Fruit fly (Drosophila melanogaster) whole organism, embryonic: Measurements from ENCODE around the gene CG6479.

Source experiments
- B-H2 ChIP-seq: fragments of 200-800 bp; sonication (Bioruptor generic); optimal IDR thresholded peaks from 2 replicates; lab custom pipeline; 2018; ENCODE audit warnings: missing biosample characterization, mild to moderate bottlenecking, missing genetic modification characterization
- BEAF-32 ChIP-seq: fragments of 200-800 bp; sonication (Bioruptor generic); optimal IDR thresholded peaks from 3 replicates; lab custom pipeline; 2017; ENCODE audit warnings: missing biosample characterization, missing genetic modification characterization, mild to moderate bottlenecking, moderate library complexity, missing genetic modification reagents
- Bdp1 ChIP-seq: fragments of 200-800 bp; sonication (Bioruptor generic); optimal IDR thresholded peaks from 3 replicates; lab custom pipeline; 2016; ENCODE audit warnings: missing biosample characterization, missing genetic modification characterization
- CG11504 ChIP-seq: fragments of 200-800 bp; sonication (Bioruptor generic); optimal IDR thresholded peaks from 3 replicates; lab custom pipeline; 2019; ENCODE audit warnings: missing biosample characterization, mild to moderate bottlenecking, missing genetic modification characterization, moderate library complexity
- CG12299 ChIP-seq: fragments of 200-800 bp; sonication (Bioruptor generic); optimal IDR thresholded peaks from 2 replicates; lab custom pipeline; 2018; ENCODE audit warnings: missing biosample characterization, mild to moderate bottlenecking, missing genetic modification characterization
- CG12769 ChIP-seq: fragments of 200-800 bp; sonication (Bioruptor generic); optimal IDR thresholded peaks from 2 replicates; lab custom pipeline; 2019; ENCODE audit warnings: missing biosample characterization, mild to moderate bottlenecking, missing genetic modification characterization, moderate library complexity
- CG13424 ChIP-seq: fragments of 200-800 bp; sonication (Bioruptor generic); optimal IDR thresholded peaks from 2 replicates; lab custom pipeline; 2019; ENCODE audit warnings: missing biosample characterization, mild to moderate bottlenecking, missing genetic modification characterization, moderate library complexity
- CG14441 ChIP-seq: fragments of 200-800 bp; sonication (Bioruptor generic); IDR thresholded peaks from 2 replicates; pipeline ENCODE4 v1.3.6; 2022; ENCODE audit warnings: missing biosample characterization, missing genetic modification characterization
- CG17385 ChIP-seq: fragments of 200-800 bp; sonication (Bioruptor generic); optimal IDR thresholded peaks from 3 replicates; lab custom pipeline; 2018; ENCODE audit warnings: missing biosample characterization, mild to moderate bottlenecking, missing genetic modification characterization
- CG17829 ChIP-seq: fragments of 200-800 bp; optimal IDR thresholded peaks from 2 replicates; lab custom pipeline; 2019; ENCODE audit warnings: missing biosample characterization, mild to moderate bottlenecking, missing genetic modification characterization, moderate library complexity
- CG2712 ChIP-seq: fragments of 200-800 bp; optimal IDR thresholded peaks from 3 replicates; lab custom pipeline; 2019; ENCODE audit warnings: missing biosample characterization, mild to moderate bottlenecking, missing genetic modification characterization, moderate library complexity
- CG2889 ChIP-seq: fragments of 200-800 bp; sonication (Bioruptor generic); IDR thresholded peaks from 3 replicates; pipeline ENCODE4 v1.3.6; 2022; ENCODE audit warnings: missing biosample characterization, missing genetic modification characterization
- CG31441 ChIP-seq: fragments of 200-800 bp; sonication (Bioruptor generic); IDR thresholded peaks from 2 replicates; pipeline ENCODE4 v1.3.6; 2022; ENCODE audit warnings: missing biosample characterization, missing genetic modification characterization
- CG34376 ChIP-seq: fragments of 200-800 bp; sonication (Bioruptor generic); optimal IDR thresholded peaks from 2 replicates; lab custom pipeline; 2018; ENCODE audit warnings: missing biosample characterization, mild to moderate bottlenecking, missing genetic modification characterization
- CG34422 ChIP-seq: fragments of 200-800 bp; sonication (Bioruptor generic); IDR thresholded peaks from 3 replicates; pipeline ENCODE4 v1.3.6; 2022; ENCODE audit warnings: missing biosample characterization, missing genetic modification characterization
- CG6791 ChIP-seq: fragments of 200-800 bp; sonication (Bioruptor generic); IDR thresholded peaks from 3 replicates; pipeline ENCODE4 v1.3.6; 2022; ENCODE audit warnings: missing biosample characterization, missing genetic modification characterization; ENCODE audit not compliant: partially characterized antibody
- CG7357 ChIP-seq: fragments of 200-800 bp; sonication (Bioruptor generic); IDR thresholded peaks from 3 replicates; pipeline ENCODE4 v1.3.6; 2022; ENCODE audit warnings: missing biosample characterization, missing genetic modification characterization
- CG9797 ChIP-seq: fragments of 200-800 bp; sonication (Bioruptor generic); optimal IDR thresholded peaks from 3 replicates; lab custom pipeline; 2018; ENCODE audit warnings: missing biosample characterization, mild to moderate bottlenecking, missing genetic modification characterization
- CTCF ChIP-seq: fragments of 200-800 bp; sonication (Bioruptor generic); optimal IDR thresholded peaks from 2 replicates; lab custom pipeline; 2017; ENCODE audit warnings: missing biosample characterization, mild to moderate bottlenecking, missing genetic modification characterization, moderate library complexity
- CoRest ChIP-seq: fragments of 200-800 bp; sonication (Bioruptor generic); optimal IDR thresholded peaks from 3 replicates; lab custom pipeline; 2018; ENCODE audit warnings: missing biosample characterization, mild to moderate bottlenecking, missing genetic modification characterization, moderate library complexity
- D19B ChIP-seq: fragments of 200-800 bp; sonication (Bioruptor generic); optimal IDR thresholded peaks from 2 replicates; lab custom pipeline; 2017; ENCODE audit warnings: missing biosample characterization, mild to moderate bottlenecking, missing genetic modification characterization
- Dad ChIP-seq: fragments of 200-800 bp; sonication (Bioruptor generic); optimal IDR thresholded peaks from 3 replicates; lab custom pipeline; 2016; ENCODE audit warnings: missing biosample characterization, missing genetic modification characterization
- Elba2 ChIP-seq: fragments of 200-800 bp; sonication (Bioruptor generic); optimal IDR thresholded peaks from 3 replicates; lab custom pipeline; 2016; ENCODE audit warnings: missing biosample characterization, missing genetic modification characterization
- Lhr ChIP-seq: fragments of 200-800 bp; sonication (Bioruptor generic); optimal IDR thresholded peaks from 3 replicates; lab custom pipeline; 2017; ENCODE audit warnings: mild to moderate bottlenecking, missing biosample characterization, missing genetic modification reagents, missing genetic modification characterization
- MBD-R2 ChIP-seq: fragments of 200-800 bp; sonication (Bioruptor generic); IDR thresholded peaks from 2 replicates; pipeline ENCODE4 v1.3.6; 2022; ENCODE audit warnings: missing biosample characterization, missing genetic modification characterization
- Max ChIP-seq: fragments of 200-800 bp; sonication (Bioruptor generic); optimal IDR thresholded peaks from 2 replicates; lab custom pipeline; 2016; ENCODE audit warnings: missing biosample characterization, mild to moderate bottlenecking, missing genetic modification characterization
- Mes4 ChIP-seq: fragments of 200-800 bp; sonication (Bioruptor generic); optimal IDR thresholded peaks from 2 replicates; lab custom pipeline; 2016; ENCODE audit warnings: missing biosample characterization, missing genetic modification characterization
- Oaz ChIP-seq: fragments of 200-800 bp; sonication (Bioruptor generic); IDR thresholded peaks from 2 replicates; pipeline ENCODE4 v1.3.6; 2022; ENCODE audit warnings: missing biosample characterization, missing genetic modification characterization
- Oli ChIP-seq: fragments of 200-800 bp; sonication (Bioruptor generic); optimal IDR thresholded peaks from 2 replicates; lab custom pipeline; 2018; ENCODE audit warnings: missing biosample characterization, mild to moderate bottlenecking, missing genetic modification characterization, moderate library complexity
- Opbp ChIP-seq: fragments of 200-800 bp; sonication (Bioruptor generic); IDR thresholded peaks from 3 replicates; pipeline ENCODE4 v1.3.6; 2022; ENCODE audit warnings: missing biosample characterization, missing genetic modification characterization; ENCODE audit not compliant: partially characterized antibody
- Xrp1 ChIP-seq: fragments of 200-800 bp; sonication (Bioruptor generic); IDR thresholded peaks from 2 replicates; pipeline ENCODE4 v1.3.6; 2022; ENCODE audit warnings: missing biosample characterization, missing genetic modification characterization
- abd-A ChIP-seq: fragments of 200-800 bp; sonication (Bioruptor generic); optimal IDR thresholded peaks from 3 replicates; lab custom pipeline; 2019; ENCODE audit warnings: missing biosample characterization, mild to moderate bottlenecking, missing genetic modification characterization, moderate library complexity
- ash1 ChIP-seq: fragments of 200-800 bp; sonication (Bioruptor generic); optimal IDR thresholded peaks from 2 replicates; lab custom pipeline; 2018; ENCODE audit warnings: missing biosample characterization, mild to moderate bottlenecking, missing genetic modification characterization
- bab2 ChIP-seq: fragments of 200-800 bp; sonication (Bioruptor generic); optimal IDR thresholded peaks from 2 replicates; lab custom pipeline; 2016; ENCODE audit warnings: missing biosample characterization, missing genetic modification characterization
- bcd ChIP-seq: fragments of 200-800 bp; sonication (Bioruptor generic); optimal IDR thresholded peaks from 2 replicates; lab custom pipeline; 2017; ENCODE audit warnings: missing biosample characterization, mild to moderate bottlenecking, missing genetic modification characterization
- cad ChIP-seq: fragments of >200 bp; optimal IDR thresholded peaks from 2 replicates; lab custom pipeline; 2017; ENCODE audit warnings: missing biosample characterization, missing genetic modification characterization
- chn ChIP-seq: fragments of 200-800 bp; sonication (Bioruptor generic); optimal IDR thresholded peaks from 2 replicates; lab custom pipeline; 2016; ENCODE audit warnings: missing biosample characterization, missing genetic modification characterization
- crol ChIP-seq: fragments of 200-800 bp; sonication (Bioruptor generic); IDR thresholded peaks from 2 replicates; pipeline ENCODE4 v1.3.6; 2022; ENCODE audit warnings: missing biosample characterization, missing genetic modification characterization
- hth ChIP-seq: fragments of >200 bp; optimal IDR thresholded peaks from 2 replicates; lab custom pipeline; 2017; ENCODE audit warnings: inconsistent platforms
- ken ChIP-seq: fragments of 200-800 bp; sonication (Bioruptor generic); IDR thresholded peaks from 3 replicates; pipeline ENCODE4 v1.3.6; 2022; ENCODE audit warnings: missing biosample characterization, missing genetic modification characterization
- lola ChIP-seq, 3 experiments: fragments of >200 bp in 2 of 3; fragments of 200-800 bp in 1 of 3; sonication (Bioruptor generic) in 1 of 3; optimal IDR thresholded peaks; 2 replicates each; lab custom pipeline; 2017 to 2019; ENCODE audit warnings: missing biosample characterization in 3 of 3, missing genetic modification characterization in 3 of 3, mild to moderate bottlenecking in 1 of 3, moderate library complexity in 1 of 3
- lov ChIP-seq, 2 experiments: fragments of 200-800 bp in 1 of 2; fragments of >200 bp in 1 of 2; sonication (Bioruptor generic) in 1 of 2; IDR thresholded peaks in 1 of 2; optimal IDR thresholded peaks in 1 of 2; 2 replicates in 1 of 2; 3 replicates in 1 of 2; pipeline versions ENCODE4 v1.3.6 to Lab custom; 2017 to 2022; ENCODE audit warnings: missing biosample characterization in 1 of 2, missing genetic modification characterization in 1 of 2
- onecut ChIP-seq: fragments of 200-800 bp; sonication (Bioruptor generic); IDR thresholded peaks from 2 replicates; pipeline ENCODE4 v1.3.6; 2022; ENCODE audit warnings: missing biosample characterization, missing genetic modification characterization
- pita ChIP-seq: fragments of 200-800 bp; sonication (Bioruptor generic); optimal IDR thresholded peaks from 2 replicates; lab custom pipeline; 2017; ENCODE audit warnings: missing biosample characterization, mild to moderate bottlenecking, missing genetic modification characterization
- pzg ChIP-seq: fragments of 200-800 bp; sonication (Bioruptor generic); optimal IDR thresholded peaks from 3 replicates; lab custom pipeline; 2018; ENCODE audit warnings: missing biosample characterization, mild to moderate bottlenecking, missing genetic modification characterization, moderate library complexity
- sna ChIP-seq: fragments of 200-800 bp; sonication (Bioruptor generic); IDR thresholded peaks from 2 replicates; pipeline ENCODE4 v1.3.6; 2022; ENCODE audit warnings: missing biosample characterization, missing genetic modification characterization; ENCODE audit not compliant: partially characterized antibody
- stwl ChIP-seq: fragments of 200-800 bp; sonication (Bioruptor generic); optimal IDR thresholded peaks from 3 replicates; lab custom pipeline; 2018; ENCODE audit warnings: missing biosample characterization, mild to moderate bottlenecking, missing genetic modification characterization, moderate library complexity
- trem ChIP-seq: fragments of 200-800 bp; optimal IDR thresholded peaks from 3 replicates; lab custom pipeline; 2019; ENCODE audit warnings: missing biosample characterization, mild to moderate bottlenecking, missing genetic modification characterization, moderate library complexity
- ttk ChIP-seq: fragments of 200-800 bp; sonication (Bioruptor generic); IDR thresholded peaks from 2 replicates; pipeline ENCODE4 v2.1.2; 2022; ENCODE audit warnings: missing biosample characterization, missing genetic modification characterization
- unc-4 ChIP-seq: fragments of 200-800 bp; sonication (Bioruptor generic); IDR thresholded peaks from 2 replicates; pipeline ENCODE4 v1.3.6; 2022; ENCODE audit warnings: missing biosample characterization, missing genetic modification characterization; ENCODE audit not compliant: partially characterized antibody
- zfh2 ChIP-seq: fragments of 200-800 bp; sonication (Bioruptor generic); optimal IDR thresholded peaks from 2 replicates; lab custom pipeline; 2016; ENCODE audit warnings: missing biosample characterization, missing genetic modification characterization

Gene CG6479

dm6 chr3L:17339122-17339521 is at the start of gene CG6479:
Gene CG6479, minus strand, starts transcription at chr3L:17339262.
- no peak for TF ChIP-seq CG17385 (GFP tag; lab: Kevin White, UChicago)
- no peak for TF ChIP-seq Xrp1
- TF ChIP-seq CG12299 (tag; lab: Kevin White, UChicago), result no peak
- TF ChIP-seq Dad, result no peak
- TF ChIP-seq pita (GFP tag; lab: Kevin White, UChicago), result peak; percentile 78
- TF ChIP-seq cad (GFP tag; lab: Kevin White, UChicago), result no peak
- TF ChIP-seq Opbp (GFP tag; lab: Robert Waterston, UW), result 0 out of 3 replicates have a peak, but pooled peaks have one; percentile 68
- peak; percentile 28 for TF ChIP-seq Bdp1 (GFP tag; lab: Kevin White, UChicago)
- peak; percentile 66 for TF ChIP-seq CG9797 (GFP tag; lab: Kevin White, UChicago)
- peak; percentile 85 for TF ChIP-seq MBD-R2 (GFP tag; lab: Robert Waterston, UW)
- TF ChIP-seq Oaz (GFP tag; lab: Robert Waterston, UW), result no peak
- TF ChIP-seq CG2889 (GFP tag; lab: Robert Waterston, UW), result no peak
- TF ChIP-seq CG31441 (GFP tag; lab: Robert Waterston, UW), result 0 out of 2 replicates have a peak, but pooled peaks have one; percentile 10
- no peak for TF ChIP-seq bab2 (GFP tag; lab: Kevin White, UChicago)
- no peak for TF ChIP-seq CG13424 (tag; lab: Kevin White, UChicago)
- TF ChIP-seq CG14441 (GFP tag; lab: Robert Waterston, UW), result no peak
- peak; percentile 34 for TF ChIP-seq CTCF (GFP tag; lab: Kevin White, UChicago)
- peak; percentile 47; the same call in 1 of the 2 replicates for TF ChIP-seq unc-4
- TF ChIP-seq D19B, result no peak
- TF ChIP-seq Oli (tag; lab: Kevin White, UChicago), result no peak
- TF ChIP-seq lola (GFP tag; optimal IDR thresholded peaks at IDR 0.05; lab: Kevin White, UChicago), result no peak
- peak; percentile 74 for TF ChIP-seq pzg (GFP tag; lab: Kevin White, UChicago)
- TF ChIP-seq CG34422 (GFP tag; lab: Robert Waterston, UW), result 0 out of 3 replicates have a peak, but pooled peaks have one; percentile 15
- TF ChIP-seq CG2712, result peak; percentile 24
- TF ChIP-seq Mes4 (GFP tag; lab: Kevin White, UChicago), result no peak
- TF ChIP-seq sna, result no peak
- peak; percentile 29 for TF ChIP-seq CoRest (tag; lab: Kevin White, UChicago)
- peak; percentile 60; the same call in 2 of the 3 replicates for TF ChIP-seq CG6791 (GFP tag; lab: Robert Waterston, UW)
- TF ChIP-seq ttk (GFP tag; lab: Robert Waterston, UW), result no peak
- no peak for TF ChIP-seq crol
- peak; percentile 73 for TF ChIP-seq BEAF-32 (GFP tag; lab: Kevin White, UChicago)
- no peak for TF ChIP-seq chn (GFP tag; lab: Kevin White, UChicago)
- no peak for TF ChIP-seq ash1 (GFP tag; lab: Kevin White, UChicago)
- TF ChIP-seq trem, result peak; percentile 65
- no peak for TF ChIP-seq abd-A
- no peak for TF ChIP-seq hth (lab: Kevin White, UChicago)
- peak; percentile 20 for TF ChIP-seq CG17829 (tag; lab: Kevin White, UChicago)
- no peak for TF ChIP-seq B-H2 (GFP tag; lab: Kevin White, UChicago)
- peak; percentile 28 for TF ChIP-seq CG11504 (tag; lab: Kevin White, UChicago)
- TF ChIP-seq ken (GFP tag; lab: Robert Waterston, UW), result no peak
- TF ChIP-seq bcd (GFP tag; lab: Kevin White, UChicago), result peak; percentile 3
- peak; percentile 80 for TF ChIP-seq onecut (GFP tag; lab: Robert Waterston, UW)
- TF ChIP-seq CG34376, result no peak
- no peak for TF ChIP-seq lov (optimal IDR thresholded peaks at IDR 0.05; lab: Kevin White, UChicago)
- TF ChIP-seq lov (GFP tag; IDR thresholded peaks at IDR 0.05; lab: Robert Waterston, UW), result no peak
- peak; percentile 81 for TF ChIP-seq Lhr (GFP tag; lab: Kevin White, UChicago)
- no peak for TF ChIP-seq Max (GFP tag; lab: Kevin White, UChicago)
- peak; percentile 64 for TF ChIP-seq stwl (tag; lab: Kevin White, UChicago)
- TF ChIP-seq CG7357 (GFP tag; lab: Robert Waterston, UW), result no peak
- no peak for TF ChIP-seq Elba2
- TF ChIP-seq CG12769 (tag; lab: Kevin White, UChicago), result no peak
- no peak for TF ChIP-seq zfh2 (GFP tag; lab: Kevin White, UChicago)
